Worm (Caenorhabditis elegans) whole organism, L1 larva: ENCODE results near the gene F54E7.9.

ENCODE experiments used
- Y116A8C.19 ChIP-seq: sonication (generic microtip); optimal IDR thresholded peaks from 2 replicates; lab custom pipeline; 2016; ENCODE audit warnings: missing compliant biosample characterization, missing genetic modification characterization, borderline replicate concordance
- ceh-82 ChIP-seq, 3 experiments: fragments of 150-350 bp in 1 of 3; sonication (generic microtip) in 2 of 3; optimal IDR thresholded peaks; 2 replicates each; lab custom pipeline; 2014 to 2017; ENCODE audit warnings: missing biosample characterization in 3 of 3, missing genetic modification characterization in 3 of 3
- fkh-10 ChIP-seq: sonication (generic microtip); optimal IDR thresholded peaks from 2 replicates; lab custom pipeline; 2017; ENCODE audit warnings: missing biosample characterization, missing genetic modification reagents, missing genetic modification characterization
- lin-13 ChIP-seq: fragments of 150-350 bp; optimal IDR thresholded peaks from 2 replicates; lab custom pipeline; 2014; ENCODE audit warnings: missing biosample characterization, missing genetic modification reagents, missing genetic modification characterization
- lin-35 ChIP-seq, 2 experiments: fragments of 150-350 bp; optimal IDR thresholded peaks; 2 replicates each; lab custom pipeline; 2014; ENCODE audit warnings: missing biosample characterization in 2 of 2, missing genetic modification characterization in 2 of 2, missing genetic modification reagents in 2 of 2
- nhr-11 ChIP-seq: fragments of 150-350 bp; optimal IDR thresholded peaks from 2 replicates; lab custom pipeline; 2014; ENCODE audit warnings: missing biosample characterization, missing genetic modification characterization
- nhr-20 ChIP-seq: sonication (generic microtip); optimal IDR thresholded peaks from 2 replicates; lab custom pipeline; 2016; ENCODE audit warnings: mild to moderate bottlenecking, missing genetic modification characterization, missing compliant biosample characterization
- nhr-85 ChIP-seq: sonication (generic microtip); peaks from one replicate; lab custom pipeline; 2016; ENCODE audit warnings: missing genetic modification characterization, inconsistent platforms, missing compliant biosample characterization
- snpc-4 ChIP-seq: fragments of 150-350 bp; optimal IDR thresholded peaks from 2 replicates; lab custom pipeline; 2014; ENCODE audit warnings: missing biosample characterization, missing genetic modification characterization
- ztf-11 ChIP-seq, 2 experiments: sonication (generic microtip); optimal IDR thresholded peaks; 2 replicates each; lab custom pipeline; 2016 to 2017; ENCODE audit warnings: missing genetic modification characterization in 2 of 2, missing biosample characterization in 1 of 2, missing compliant biosample characterization in 1 of 2

ce11 chrIII:5653692-5654105 is 24.0 kb downstream of the F54E7.9 start:
- no peak for TF ChIP-seq Y116A8C.19
- peak in 1 of 2 experiments; percentile 1 for TF ChIP-seq ztf-11 (tag; optimal IDR thresholded peaks at IDR 0.05; lab: Kevin White, UChicago)
- TF ChIP-seq ceh-82 (tag; optimal IDR thresholded peaks at IDR 0.05; lab: Kevin White, UChicago): no peak
- TF ChIP-seq nhr-11 (tag; lab: Kevin White, UChicago): no peak
- peak; percentile 62 for TF ChIP-seq nhr-20 (tag; lab: Kevin White, UChicago)
- TF ChIP-seq lin-35 (GFP tag; optimal IDR thresholded peaks at IDR 0.05; lab: Kevin White, UChicago): peak in 1 of 2 experiments; percentile 29
- no peak for TF ChIP-seq lin-13
- peak; percentile 85 for TF ChIP-seq nhr-85
- TF ChIP-seq fkh-10 (GFP tag; lab: Kevin White, UChicago): no peak
- TF ChIP-seq snpc-4 (tag; lab: Kevin White, UChicago): peak; percentile 98
